Worm (Caenorhabditis elegans): ENCODE data around the gene osg-1.

- TF ChIP-seq pha-4 (tag; optimal IDR thresholded peaks at IDR 0.05): no peak
- TF ChIP-seq mab-5 (tag; optimal IDR thresholded peaks at IDR 0.05): no peak
- TF ChIP-seq nhr-237 (tag; optimal IDR thresholded peaks at IDR 0.05): no peak
Measured at ce11 chrIII:5450430-5450829, 36.9 kb upstream of the osg-1 start, which contains the start of gene paa-1.
